Worm (Caenorhabditis elegans): ENCODE data around the gene mog-3.

The mog-3 gene

DNA sequence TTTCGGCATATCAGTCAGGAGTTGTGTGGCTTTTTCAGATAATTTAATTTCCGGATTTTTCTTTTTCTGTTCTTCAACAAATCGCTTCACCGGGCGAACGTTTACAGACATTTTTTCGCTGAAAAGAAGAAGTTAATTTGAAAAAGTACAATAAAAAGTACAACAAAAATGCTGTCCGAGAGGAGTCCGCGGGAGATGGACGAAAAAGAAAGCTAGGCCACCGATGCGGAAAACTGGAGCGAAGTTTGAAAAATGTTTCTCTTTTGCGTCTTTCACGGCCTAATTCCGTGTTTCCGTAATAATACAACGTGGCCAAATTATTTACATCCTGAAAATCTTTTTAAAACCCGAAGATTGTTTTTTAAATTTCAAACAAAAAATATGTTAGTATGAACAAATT is 40.9 kb downstream of the mog-3 start, which contains the start of gene thoc-5 (continued):
- TF ChIP-seq spr-3 (GFP tag; optimal IDR thresholded peaks at IDR 0.05) (peak; percentile 28), nhr-6 (tag; optimal IDR thresholded peaks at IDR 0.05) (peak; percentile 77), nhr-111 (GFP tag; optimal IDR thresholded peaks at IDR 0.05) (no peak), hlh-11 (tag; optimal IDR thresholded peaks at IDR 0.05) (peak; percentile 52), egl-27 (tag; optimal IDR thresholded peaks at IDR 0.05) (no peak)
